Worm (Caenorhabditis elegans): Measurements from ENCODE around the gene jhdm-1.

ce11 chrIII:6447521-6447920, 6.8 kb upstream of the jhdm-1 start:
- TF ChIP-seq T22C8.4 (GFP tag; IDR thresholded peaks at IDR 0.05): no peak
- no peak for TF ChIP-seq flt-1 (GFP tag; IDR thresholded peaks at IDR 0.05)
- no peak for TF ChIP-seq cog-1 (tag; optimal IDR thresholded peaks at IDR 0.05)
- no peak for TF ChIP-seq ref-1 (GFP tag; conservative IDR thresholded peaks at IDR 0.05)
- no peak for TF ChIP-seq med-1 (GFP tag; optimal IDR thresholded peaks at IDR 0.05; ENCODE audit: insufficient read depth)
